Worm (Caenorhabditis elegans) whole organism, late embryonic: ENCODE results near the gene C26B2.8.

Source experiments
- C08G9.2 ChIP-seq: sonication (generic microtip); optimal IDR thresholded peaks from 2 replicates; lab custom pipeline; 2016; ENCODE audit warnings: mild to moderate bottlenecking, missing genetic modification characterization, moderate library complexity, missing compliant biosample characterization
- C38D4.7 ChIP-seq: fragments of 200-800 bp; sonication (Bioruptor generic); optimal IDR thresholded peaks from 2 replicates; lab custom pipeline; 2018; ENCODE audit warnings: mild to moderate bottlenecking, missing genetic modification characterization, moderate library complexity, missing compliant biosample characterization
- K02D7.2 ChIP-seq: sonication (generic microtip); optimal IDR thresholded peaks from 2 replicates; lab custom pipeline; 2017; ENCODE audit warnings: mild to moderate bottlenecking, missing genetic modification characterization, missing compliant biosample characterization
- K09A11.1 ChIP-seq: sonication (generic microtip); optimal IDR thresholded peaks from 2 replicates; lab custom pipeline; 2017; ENCODE audit warnings: antibody characterized with exemption, mild to moderate bottlenecking, missing genetic modification characterization, missing compliant biosample characterization; ENCODE audit not compliant: insufficient read depth
- T23F11.4 ChIP-seq: fragments of 200-800 bp; sonication (Bioruptor generic); optimal IDR thresholded peaks from 2 replicates; lab custom pipeline; 2018; ENCODE audit warnings: mild to moderate bottlenecking, missing genetic modification characterization, missing compliant biosample characterization
- Y22D7AL.16 ChIP-seq: sonication (generic microtip); optimal IDR thresholded peaks from 2 replicates; lab custom pipeline; 2016; ENCODE audit warnings: missing genetic modification characterization, missing compliant biosample characterization
- ahr-1 ChIP-seq: sonication (generic microtip); optimal IDR thresholded peaks from 2 replicates; lab custom pipeline; 2016; ENCODE audit warnings: missing genetic modification characterization, missing compliant biosample characterization
- ama-1 ChIP-seq: fragments of 150-350 bp; optimal IDR thresholded peaks from 2 replicates; lab custom pipeline; 2014
- ceh-14 ChIP-seq: sonication (generic microtip); optimal IDR thresholded peaks from 2 replicates; lab custom pipeline; 2016; ENCODE audit warnings: missing genotype, missing genetic modification characterization, missing compliant biosample characterization
- ceh-18 ChIP-seq: sonication (generic microtip); optimal IDR thresholded peaks from 2 replicates; lab custom pipeline; 2016; ENCODE audit warnings: missing genetic modification characterization, missing compliant biosample characterization
- ceh-19 ChIP-seq: fragments of 200-800 bp; sonication (Bioruptor generic); optimal IDR thresholded peaks from 2 replicates; lab custom pipeline; 2018; ENCODE audit warnings: mild to moderate bottlenecking, missing genetic modification characterization, missing compliant biosample characterization
- ceh-2 ChIP-seq: sonication (generic microtip); optimal IDR thresholded peaks from 2 replicates; lab custom pipeline; 2016; ENCODE audit warnings: missing genotype, missing genetic modification characterization, missing compliant biosample characterization
- ceh-31 ChIP-seq: sonication (generic microtip); optimal IDR thresholded peaks from 2 replicates; lab custom pipeline; 2016; ENCODE audit warnings: missing genetic modification characterization, missing compliant biosample characterization
- ceh-34 ChIP-seq: sonication (generic microtip); optimal IDR thresholded peaks from 2 replicates; lab custom pipeline; 2016; ENCODE audit warnings: mild to moderate bottlenecking, missing genetic modification characterization, missing compliant biosample characterization
- ceh-45 ChIP-seq: fragments of 200-800 bp; sonication (Bioruptor generic); IDR thresholded peaks from 2 replicates; pipeline ENCODE4 v1.3.6; 2022; ENCODE audit warnings: missing genetic modification reagents, missing genetic modification characterization, missing compliant biosample characterization
- ceh-48 ChIP-seq: sonication (generic microtip); optimal IDR thresholded peaks from 2 replicates; lab custom pipeline; 2016; ENCODE audit warnings: missing genetic modification characterization, inconsistent platforms, missing compliant biosample characterization
- dmd-4 ChIP-seq: sonication (generic microtip); optimal IDR thresholded peaks from 2 replicates; lab custom pipeline; 2016; ENCODE audit warnings: borderline replicate concordance, missing genetic modification characterization, missing compliant biosample characterization
- elt-4 ChIP-seq: sonication (generic microtip); optimal IDR thresholded peaks from 2 replicates; lab custom pipeline; 2016; ENCODE audit warnings: missing genetic modification characterization, missing compliant biosample characterization
- ets-4 ChIP-seq: sonication (generic microtip); optimal IDR thresholded peaks from 2 replicates; lab custom pipeline; 2016; ENCODE audit warnings: missing genetic modification characterization, missing compliant biosample characterization
- eyg-1 ChIP-seq: sonication (generic microtip); optimal IDR thresholded peaks from 2 replicates; lab custom pipeline; 2016; ENCODE audit warnings: missing genotype, missing genetic modification characterization, missing compliant biosample characterization
- fax-1 ChIP-seq: sonication (generic microtip); optimal IDR thresholded peaks from 2 replicates; lab custom pipeline; 2016; ENCODE audit warnings: missing genotype, missing genetic modification characterization, missing compliant biosample characterization
- fkh-10 ChIP-seq: fragments of 150-350 bp; optimal IDR thresholded peaks from 2 replicates; lab custom pipeline; 2014; ENCODE audit warnings: missing biosample characterization, missing genetic modification reagents, missing genetic modification characterization
- hlh-13 ChIP-seq: fragments of 200-800 bp; sonication (Bioruptor generic); optimal IDR thresholded peaks from 2 replicates; lab custom pipeline; 2018; ENCODE audit warnings: mild to moderate bottlenecking, missing genetic modification characterization, missing compliant biosample characterization
- hlh-15 ChIP-seq: sonication (generic microtip); optimal IDR thresholded peaks from 2 replicates; lab custom pipeline; 2016; ENCODE audit warnings: missing genetic modification characterization, missing compliant biosample characterization
- hlh-8 ChIP-seq: sonication (generic microtip); optimal IDR thresholded peaks from 2 replicates; lab custom pipeline; 2016; ENCODE audit warnings: missing genotype, missing genetic modification characterization, missing compliant biosample characterization
- lim-6 ChIP-seq: sonication (generic microtip); optimal IDR thresholded peaks from 2 replicates; lab custom pipeline; 2016; ENCODE audit warnings: missing genetic modification characterization, missing compliant biosample characterization
- madf-2 ChIP-seq: sonication (generic microtip); optimal IDR thresholded peaks from 2 replicates; lab custom pipeline; 2017; ENCODE audit warnings: missing genetic modification characterization, missing compliant biosample characterization
- mec-3 ChIP-seq: sonication (generic microtip); optimal IDR thresholded peaks from 2 replicates; lab custom pipeline; 2016; ENCODE audit warnings: borderline replicate concordance, missing genetic modification characterization, missing compliant biosample characterization
- nfya-1 ChIP-seq: sonication (generic microtip); optimal IDR thresholded peaks from 2 replicates; lab custom pipeline; 2017; ENCODE audit warnings: missing genetic modification characterization, mild to moderate bottlenecking, missing compliant biosample characterization, antibody characterized with exemption, moderate library complexity
- nhr-232 ChIP-seq: sonication (generic microtip); optimal IDR thresholded peaks from 2 replicates; lab custom pipeline; 2016; ENCODE audit warnings: missing genetic modification characterization, missing compliant biosample characterization
- npax-4 ChIP-seq: sonication (generic microtip); optimal IDR thresholded peaks from 2 replicates; lab custom pipeline; 2016; ENCODE audit warnings: missing genetic modification characterization, missing compliant biosample characterization
- pag-3 ChIP-seq: sonication (generic microtip); optimal IDR thresholded peaks from 2 replicates; lab custom pipeline; 2016; ENCODE audit warnings: missing compliant biosample characterization, missing genetic modification characterization, borderline replicate concordance
- pax-1 ChIP-seq: fragments of 150-350 bp; optimal IDR thresholded peaks from 2 replicates; lab custom pipeline; 2014; ENCODE audit warnings: missing biosample characterization, missing genetic modification characterization
- pha-2 ChIP-seq: sonication (generic microtip); optimal IDR thresholded peaks from 2 replicates; lab custom pipeline; 2017; ENCODE audit warnings: mild to moderate bottlenecking, missing genetic modification characterization, missing compliant biosample characterization
- pqm-1 ChIP-seq: sonication (generic microtip); optimal IDR thresholded peaks from 2 replicates; lab custom pipeline; 2016; ENCODE audit warnings: missing genetic modification characterization, missing compliant biosample characterization
- sdc-2 ChIP-seq: sonication (generic microtip); optimal IDR thresholded peaks from 2 replicates; lab custom pipeline; 2016; ENCODE audit warnings: missing genotype, missing genetic modification characterization, missing compliant biosample characterization
- sox-2 ChIP-seq: fragments of 200-800 bp; sonication (Bioruptor generic); IDR thresholded peaks from 2 replicates; pipeline ENCODE4 v1.3.6; 2022; ENCODE audit warnings: missing genetic modification reagents, missing genetic modification characterization, missing compliant biosample characterization
- syd-9 ChIP-seq: sonication (generic microtip); optimal IDR thresholded peaks from 2 replicates; lab custom pipeline; 2016; ENCODE audit warnings: mild to moderate bottlenecking, missing genetic modification characterization, moderate library complexity, missing compliant biosample characterization
- tbx-2 ChIP-seq: sonication (generic microtip); optimal IDR thresholded peaks from 2 replicates; lab custom pipeline; 2016; ENCODE audit warnings: missing genetic modification characterization, missing compliant biosample characterization
- ttx-3 ChIP-seq: sonication (generic microtip); optimal IDR thresholded peaks from 2 replicates; lab custom pipeline; 2016; ENCODE audit warnings: missing genetic modification reagents, missing genetic modification characterization, missing compliant biosample characterization
- unc-3 ChIP-seq, 2 experiments: fragments of 200-800 bp in 1 of 2; sonication (Bioruptor generic) in 1 of 2; sonication (generic microtip) in 1 of 2; conservative IDR thresholded peaks in 1 of 2; optimal IDR thresholded peaks in 1 of 2; 2 replicates each; pipeline versions ENCODE4 v1.3.6 to Lab custom; 2016 to 2022; ENCODE audit warnings: missing compliant biosample characterization in 2 of 2, missing genetic modification characterization in 2 of 2, missing genetic modification reagents in 1 of 2
- unc-42 ChIP-seq: sonication (generic microtip); optimal IDR thresholded peaks from 2 replicates; lab custom pipeline; 2016; ENCODE audit warnings: missing genotype, missing genetic modification characterization, missing compliant biosample characterization
- unc-86 ChIP-seq: sonication (generic microtip); optimal IDR thresholded peaks from 2 replicates; lab custom pipeline; 2016; ENCODE audit warnings: missing genetic modification characterization, missing compliant biosample characterization
- zip-5 ChIP-seq: sonication (generic microtip); optimal IDR thresholded peaks from 2 replicates; lab custom pipeline; 2016; ENCODE audit warnings: missing genetic modification characterization, missing compliant biosample characterization
- ztf-16 ChIP-seq: sonication (generic microtip); optimal IDR thresholded peaks from 2 replicates; lab custom pipeline; 2017; ENCODE audit warnings: missing genetic modification characterization, missing compliant biosample characterization

Gene C26B2.8

DNA sequence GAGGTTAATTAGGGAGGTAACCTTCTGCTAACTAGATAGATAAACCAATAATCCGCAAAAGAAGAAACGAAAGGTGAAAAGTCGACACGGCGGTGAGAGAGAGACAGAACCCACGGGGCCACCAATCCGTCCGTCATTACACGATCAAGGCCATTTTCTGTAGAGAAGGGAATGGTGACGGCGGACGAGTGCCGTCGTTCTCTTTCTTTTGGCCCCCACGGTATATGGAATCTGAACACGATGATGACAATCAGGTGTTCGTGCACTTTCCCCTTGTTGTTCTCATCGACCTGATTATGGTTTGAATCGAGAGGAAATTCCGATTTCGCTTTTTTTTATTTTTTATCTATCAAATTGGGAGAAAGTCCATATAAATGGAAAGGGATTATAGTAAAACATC is 4.6 kb upstream of the C26B2.8 start:
- no peak for TF ChIP-seq eyg-1 (tag; lab: Kevin White, UChicago)
- TF ChIP-seq pax-1 (tag; lab: Kevin White, UChicago): no peak
- TF ChIP-seq pag-3: no peak
- no peak for TF ChIP-seq unc-42 (tag; lab: Kevin White, UChicago)
- no peak for TF ChIP-seq pqm-1 (tag; lab: Kevin White, UChicago)
- TF ChIP-seq ets-4 (tag; lab: Kevin White, UChicago): no peak
- TF ChIP-seq hlh-13 (GFP tag; lab: Kevin White, UChicago): no peak
- no peak for TF ChIP-seq ahr-1 (tag; lab: Kevin White, UChicago)
- no peak for TF ChIP-seq T23F11.4
- no peak for TF ChIP-seq Y22D7AL.16 (tag; lab: Kevin White, UChicago)
- no peak for TF ChIP-seq npax-4
- no peak for TF ChIP-seq ama-1 (lab: Kevin White, UChicago)

- TF ChIP-seq K02D7.2 (no peak), pqm-1 (tag; lab: Kevin White, UChicago) (no peak), npax-4 (no peak), pag-3 (no peak), ceh-48 (tag; lab: Kevin White, UChicago) (no peak), lim-6 (tag; lab: Kevin White, UChicago) (no peak), elt-4 (tag; lab: Kevin White, UChicago) (no peak), sox-2 (GFP tag; lab: Robert Waterston, UW) (no peak)
Observed at ce11 chrIV:8010521-8010920, 3.4 kb upstream of the C26B2.8 start.

- TF ChIP-seq ceh-45 (GFP tag; lab: Robert Waterston, UW): no peak
- no peak for TF ChIP-seq C38D4.7
- TF ChIP-seq ceh-34 (tag; lab: Kevin White, UChicago): no peak
- TF ChIP-seq nhr-232 (tag; lab: Kevin White, UChicago): no peak
- no peak for TF ChIP-seq K09A11.1 (tag; lab: Kevin White, UChicago)
- no peak for TF ChIP-seq hlh-15 (tag; lab: Kevin White, UChicago)
- TF ChIP-seq pha-2 (tag; lab: Kevin White, UChicago): no peak
- TF ChIP-seq fkh-10 (GFP tag; lab: Kevin White, UChicago): no peak
- TF ChIP-seq ttx-3 (tag; lab: Kevin White, UChicago): no peak
- TF ChIP-seq syd-9 (tag; lab: Kevin White, UChicago): no peak
- no peak for TF ChIP-seq pax-1 (tag; lab: Kevin White, UChicago)
- no peak for TF ChIP-seq nfya-1 (tag; lab: Kevin White, UChicago)
Observed at ce11 chrIV:8012330-8012729, 1.6 kb upstream of the C26B2.8 start, which contains the start of gene Y42H9B.3. Gene Y42H9B.3 (minus strand): TSS chrIV:8012430.

DNA sequence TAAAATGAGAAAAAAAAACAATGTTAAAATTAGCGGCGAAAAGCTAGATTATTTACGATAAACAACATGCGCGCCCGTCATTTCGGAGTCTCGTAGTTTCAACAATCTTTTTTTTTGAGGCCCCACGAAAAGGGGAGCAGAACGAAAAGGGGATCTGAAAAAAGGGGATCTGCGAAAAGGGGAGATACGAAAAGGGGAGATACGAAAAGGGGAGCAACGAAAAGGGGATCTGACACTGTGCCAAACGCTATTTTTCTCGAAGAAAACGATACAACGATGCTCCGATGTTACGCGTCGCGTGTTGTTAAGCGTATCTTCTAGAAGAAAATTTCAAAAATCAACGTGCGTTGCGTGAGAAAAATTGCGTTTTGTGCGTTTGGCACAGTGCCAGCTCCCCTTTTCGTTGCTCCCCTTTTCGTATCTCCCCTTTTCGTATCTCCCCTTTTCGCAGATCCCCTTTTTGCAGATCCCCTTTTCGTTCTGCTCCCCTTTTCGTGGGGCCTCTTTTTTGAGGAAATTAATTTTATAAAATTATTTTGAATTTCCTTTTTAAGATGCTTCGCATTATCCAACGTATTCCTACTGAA is 1.9 kb downstream of the C26B2.8 start, which contains the start of gene C26B2.7:
TSS of gene C26B2.7 (plus strand) at position 549 of the 587 bp plus-strand sequence.
- TF ChIP-seq mec-3 (peak; percentile 93), lim-6 (tag; lab: Kevin White, UChicago) (peak; percentile 90), ceh-31 (peak; percentile 98), hlh-13 (GFP tag; lab: Kevin White, UChicago) (peak; percentile 31), fax-1 (tag; lab: Kevin White, UChicago) (peak; percentile 86), sox-2 (GFP tag; lab: Robert Waterston, UW) (0 out of 2 replicates have a peak, but pooled peaks have one; percentile 11), dmd-4 (tag; lab: Kevin White, UChicago) (peak; percentile 76), ceh-19 (GFP tag; lab: Kevin White, UChicago) (peak; percentile 70), ceh-34 (tag; lab: Kevin White, UChicago) (peak; percentile 74), ceh-45 (GFP tag; lab: Robert Waterston, UW) (peak; percentile 59; the same call in 1 of the 2 replicates), ztf-16 (tag; lab: Kevin White, UChicago) (peak; percentile 20), ceh-2 (tag; lab: Kevin White, UChicago) (peak; percentile 84), ceh-14 (peak; percentile 96), ahr-1 (tag; lab: Kevin White, UChicago) (peak; percentile 43), pag-3 (peak; percentile 82), ceh-18 (tag; lab: Kevin White, UChicago) (peak; percentile 58), C08G9.2 (peak; percentile 91), pha-2 (tag; lab: Kevin White, UChicago) (peak; percentile 6), zip-5 (peak; percentile 76), unc-86 (peak; percentile 30), tbx-2 (tag; lab: Kevin White, UChicago) (peak; percentile 95), hlh-8 (tag; lab: Kevin White, UChicago) (peak; percentile 88), unc-42 (tag; lab: Kevin White, UChicago) (peak; percentile 81), madf-2 (tag; lab: Kevin White, UChicago) (peak; percentile 4), unc-3 (GFP tag; conservative IDR thresholded peaks at IDR 0.05; lab: Robert Waterston, UW) (peak; percentile 67), unc-3 (tag; optimal IDR thresholded peaks at IDR 0.05; lab: Kevin White, UChicago) (peak; percentile 3), sdc-2 (peak; percentile 31)
